Worm (Caenorhabditis elegans) whole organism, mixed stage, embryonic: ENCODE results near the gene spp-7.

ENCODE experiments used
- ces-1 ChIP-seq: fragments of 150-350 bp; optimal IDR thresholded peaks from 2 replicates; lab custom pipeline; 2014; ENCODE audit warnings: missing biosample characterization, missing genetic modification reagents, missing genetic modification characterization
- nhr-237 ChIP-seq: fragments of 150-350 bp; optimal IDR thresholded peaks from 2 replicates; lab custom pipeline; 2014; ENCODE audit warnings: missing biosample characterization, missing genetic modification characterization
- nhr-76 ChIP-seq: sonication (generic microtip); optimal IDR thresholded peaks from 2 replicates; lab custom pipeline; 2017; ENCODE audit warnings: missing biosample characterization, missing genetic modification characterization
- snpc-4 ChIP-seq: fragments of 150-350 bp; optimal IDR thresholded peaks from 2 replicates; lab custom pipeline; 2014; ENCODE audit warnings: missing biosample characterization, missing genetic modification characterization
- unc-39 ChIP-seq: fragments of 150-350 bp; optimal IDR thresholded peaks from 2 replicates; lab custom pipeline; 2014; ENCODE audit warnings: missing biosample characterization, missing genetic modification characterization

ce11 chrIV:5415696-5416095, at the start of gene spp-7:
- TF ChIP-seq nhr-237 (tag; lab: Kevin White, UChicago) (no peak), nhr-76 (tag; lab: Kevin White, UChicago) (no peak), unc-39 (tag; lab: Kevin White, UChicago) (no peak), ces-1 (GFP tag; lab: Kevin White, UChicago) (no peak), snpc-4 (no peak)
